Worm (Caenorhabditis elegans) whole organism, L1 larva: ENCODE measurements around the gene snf-9.

Source experiments
- C04F5.9 ChIP-seq: sonication (generic microtip); optimal IDR thresholded peaks from 2 replicates; lab custom pipeline; 2016; ENCODE audit warnings: missing genetic modification characterization, missing compliant biosample characterization
- F16B12.6 ChIP-seq: fragments of 150-350 bp; optimal IDR thresholded peaks from 2 replicates; lab custom pipeline; 2014; ENCODE audit warnings: missing biosample characterization, missing genetic modification characterization
- aha-1 ChIP-seq: fragments of 150-350 bp; optimal IDR thresholded peaks from 2 replicates; lab custom pipeline; 2014; ENCODE audit warnings: missing biosample characterization, missing genetic modification characterization
- alr-1 ChIP-seq: fragments of 200-800 bp; sonication (Bioruptor generic); optimal IDR thresholded peaks from 2 replicates; lab custom pipeline; 2018; ENCODE audit warnings: borderline replicate concordance, mild to moderate bottlenecking, missing genetic modification characterization, missing compliant biosample characterization
- ama-1 ChIP-seq: fragments of 150-350 bp; optimal IDR thresholded peaks from 2 replicates; lab custom pipeline; 2014
- blmp-1 ChIP-seq: fragments of 150-350 bp; optimal IDR thresholded peaks from 2 replicates; lab custom pipeline; 2014; ENCODE audit warnings: missing biosample characterization, missing genetic modification characterization
- ceh-8 ChIP-seq: fragments of 200-800 bp; sonication (Bioruptor generic); optimal IDR thresholded peaks from 2 replicates; lab custom pipeline; 2018; ENCODE audit warnings: mild to moderate bottlenecking, missing genetic modification characterization, moderate library complexity, missing compliant biosample characterization
- ces-1 ChIP-seq: fragments of 150-350 bp; optimal IDR thresholded peaks from 2 replicates; lab custom pipeline; 2014; ENCODE audit warnings: missing biosample characterization, missing genetic modification reagents, missing genetic modification characterization
- fkh-10 ChIP-seq: sonication (generic microtip); optimal IDR thresholded peaks from 2 replicates; lab custom pipeline; 2017; ENCODE audit warnings: missing biosample characterization, missing genetic modification reagents, missing genetic modification characterization
- fos-1 ChIP-seq: fragments of 150-350 bp; optimal IDR thresholded peaks from 2 replicates; lab custom pipeline; 2014; ENCODE audit warnings: missing biosample characterization, missing genetic modification characterization
- grh-1 ChIP-seq: fragments of 200-800 bp; sonication (Bioruptor generic); IDR thresholded peaks from 2 replicates; pipeline ENCODE4 v1.3.6; 2022; ENCODE audit warnings: missing genetic modification reagents, missing genetic modification characterization, missing compliant biosample characterization
- hlh-17 ChIP-seq: fragments of 200-800 bp; sonication (Bioruptor generic); optimal IDR thresholded peaks from 2 replicates; lab custom pipeline; 2018; ENCODE audit warnings: missing genetic modification characterization, mild to moderate bottlenecking, missing compliant biosample characterization, moderate library complexity, borderline replicate concordance
- hlh-4 ChIP-seq: sonication (generic microtip); optimal IDR thresholded peaks from 2 replicates; lab custom pipeline; 2016; ENCODE audit warnings: mild to moderate bottlenecking, missing genetic modification characterization, missing compliant biosample characterization
- irx-1 ChIP-seq: sonication (generic microtip); optimal IDR thresholded peaks from 2 replicates; lab custom pipeline; 2016; ENCODE audit warnings: missing genetic modification characterization, missing compliant biosample characterization
- jun-1 ChIP-seq: fragments of 150-350 bp; optimal IDR thresholded peaks from 2 replicates; lab custom pipeline; 2014; ENCODE audit warnings: missing biosample characterization, missing genetic modification reagents, missing genetic modification characterization
- lin-14 ChIP-seq: fragments of 200-800 bp; sonication (Bioruptor generic); optimal IDR thresholded peaks from 2 replicates; lab custom pipeline; 2018; ENCODE audit warnings: mild to moderate bottlenecking, missing genetic modification characterization, moderate library complexity, missing compliant biosample characterization
- lin-35 ChIP-seq, 2 experiments: fragments of 150-350 bp; optimal IDR thresholded peaks; 2 replicates each; lab custom pipeline; 2014; ENCODE audit warnings: missing biosample characterization in 2 of 2, missing genetic modification characterization in 2 of 2, missing genetic modification reagents in 2 of 2
- lin-39 ChIP-seq: fragments of 150-350 bp; optimal IDR thresholded peaks from 2 replicates; lab custom pipeline; 2014; ENCODE audit warnings: missing biosample characterization, missing genetic modification reagents, missing genetic modification characterization
- lir-3 ChIP-seq: sonication (generic microtip); optimal IDR thresholded peaks from 2 replicates; lab custom pipeline; 2016; ENCODE audit warnings: mild to moderate bottlenecking, missing genetic modification characterization, moderate library complexity, missing compliant biosample characterization; ENCODE audit not compliant: poor library complexity
- lsy-2 ChIP-seq, 2 experiments: fragments of 150-350 bp; optimal IDR thresholded peaks; 2 replicates each; lab custom pipeline; 2014; ENCODE audit warnings: missing biosample characterization in 2 of 2, missing genetic modification characterization in 2 of 2
- mab-9 ChIP-seq: fragments of 200-800 bp; sonication (Bioruptor generic); IDR thresholded peaks from 2 replicates; pipeline ENCODE4 v1.3.6; 2022; ENCODE audit warnings: missing genetic modification reagents, missing genetic modification characterization, missing compliant biosample characterization
- mdl-1 ChIP-seq, 2 experiments: fragments of 150-350 bp; optimal IDR thresholded peaks; 2 replicates each; lab custom pipeline; 2014 to 2017; ENCODE audit warnings: missing biosample characterization in 2 of 2, missing genetic modification characterization in 2 of 2, inconsistent platforms in 1 of 2
- nhr-12 ChIP-seq: sonication (generic microtip); optimal IDR thresholded peaks from 2 replicates; lab custom pipeline; 2017; ENCODE audit warnings: missing biosample characterization, missing genetic modification characterization
- nhr-19 ChIP-seq: fragments of 200-800 bp; sonication (Bioruptor generic); conservative IDR thresholded peaks from 2 replicates; pipeline ENCODE4 v1.3.6; 2022; ENCODE audit warnings: missing genetic modification characterization, missing compliant biosample characterization
- nhr-20 ChIP-seq: sonication (generic microtip); optimal IDR thresholded peaks from 2 replicates; lab custom pipeline; 2016; ENCODE audit warnings: mild to moderate bottlenecking, missing genetic modification characterization, missing compliant biosample characterization
- nhr-47 ChIP-seq: sonication (generic microtip); optimal IDR thresholded peaks from 2 replicates; lab custom pipeline; 2016; ENCODE audit warnings: mild to moderate bottlenecking, missing genetic modification characterization, moderate library complexity, missing compliant biosample characterization
- nhr-71 ChIP-seq: sonication (generic microtip); optimal IDR thresholded peaks from 2 replicates; lab custom pipeline; 2016; ENCODE audit warnings: mild to moderate bottlenecking, missing genetic modification characterization, moderate library complexity, missing compliant biosample characterization
- nhr-76 ChIP-seq: sonication (generic microtip); optimal IDR thresholded peaks from 2 replicates; lab custom pipeline; 2017; ENCODE audit warnings: missing biosample characterization, missing genetic modification characterization
- nhr-77 ChIP-seq: fragments of 150-350 bp; optimal IDR thresholded peaks from 2 replicates; lab custom pipeline; 2014; ENCODE audit warnings: missing biosample characterization, missing genetic modification characterization
- pag-3 ChIP-seq: sonication (generic microtip); optimal IDR thresholded peaks from 2 replicates; lab custom pipeline; 2017; ENCODE audit warnings: missing genetic modification characterization, mild to moderate bottlenecking, missing compliant biosample characterization, antibody characterized with exemption, borderline replicate concordance; ENCODE audit not compliant: insufficient read depth
- pax-3 ChIP-seq: fragments of 200-800 bp; sonication (Bioruptor generic); optimal IDR thresholded peaks from 2 replicates; lab custom pipeline; 2018; ENCODE audit warnings: mild to moderate bottlenecking, missing genetic modification characterization, moderate library complexity, missing compliant biosample characterization
- pqm-1 ChIP-seq: sonication (generic microtip); optimal IDR thresholded peaks from 3 replicates; lab custom pipeline; 2017; ENCODE audit warnings: missing biosample characterization, missing genetic modification characterization
- skn-1 ChIP-seq: fragments of 150-350 bp; optimal IDR thresholded peaks from 2 replicates; lab custom pipeline; 2014; ENCODE audit warnings: missing biosample characterization, missing genetic modification characterization
- snpc-4 ChIP-seq: fragments of 150-350 bp; optimal IDR thresholded peaks from 2 replicates; lab custom pipeline; 2014; ENCODE audit warnings: missing biosample characterization, missing genetic modification characterization
- sox-4 ChIP-seq: sonication (generic microtip); optimal IDR thresholded peaks from 2 replicates; lab custom pipeline; 2016; ENCODE audit warnings: missing genetic modification characterization, missing compliant biosample characterization
- sptf-1 ChIP-seq: fragments of 150-350 bp; optimal IDR thresholded peaks from 2 replicates; lab custom pipeline; 2014; ENCODE audit warnings: missing biosample characterization, missing genetic modification characterization
- sup-37 ChIP-seq: fragments of 200-800 bp; sonication (Bioruptor generic); optimal IDR thresholded peaks from 2 replicates; lab custom pipeline; 2018; ENCODE audit warnings: mild to moderate bottlenecking, missing genetic modification characterization, missing compliant biosample characterization
- tbx-2 ChIP-seq: sonication (generic microtip); optimal IDR thresholded peaks from 2 replicates; lab custom pipeline; 2016; ENCODE audit warnings: missing genetic modification characterization, missing compliant biosample characterization
- unc-62 ChIP-seq: fragments of 150-350 bp; optimal IDR thresholded peaks from 2 replicates; lab custom pipeline; 2014; ENCODE audit warnings: missing biosample characterization, missing genetic modification reagents, missing genetic modification characterization
- unc-98 ChIP-seq: fragments of 200-800 bp; sonication (Bioruptor generic); IDR thresholded peaks from 2 replicates; pipeline ENCODE4 v1.3.6; 2022; ENCODE audit warnings: missing genetic modification characterization, missing compliant biosample characterization
- vab-15 ChIP-seq: sonication (generic microtip); optimal IDR thresholded peaks from 2 replicates; lab custom pipeline; 2017; ENCODE audit warnings: missing genotype, mild to moderate bottlenecking, missing genetic modification characterization, missing compliant biosample characterization
- zip-4 ChIP-seq: fragments of 200-800 bp; sonication (Bioruptor generic); optimal IDR thresholded peaks from 2 replicates; lab custom pipeline; 2018; ENCODE audit warnings: mild to moderate bottlenecking, missing genetic modification characterization, moderate library complexity, missing compliant biosample characterization
- ztf-11 ChIP-seq, 2 experiments: sonication (generic microtip); optimal IDR thresholded peaks; 2 replicates each; lab custom pipeline; 2016 to 2017; ENCODE audit warnings: missing genetic modification characterization in 2 of 2, missing biosample characterization in 1 of 2, missing compliant biosample characterization in 1 of 2
- ztf-4 ChIP-seq: fragments of 150-350 bp; optimal IDR thresholded peaks from 2 replicates; lab custom pipeline; 2014; ENCODE audit warnings: missing biosample characterization, missing genetic modification characterization

snf-9 gene

DNA sequence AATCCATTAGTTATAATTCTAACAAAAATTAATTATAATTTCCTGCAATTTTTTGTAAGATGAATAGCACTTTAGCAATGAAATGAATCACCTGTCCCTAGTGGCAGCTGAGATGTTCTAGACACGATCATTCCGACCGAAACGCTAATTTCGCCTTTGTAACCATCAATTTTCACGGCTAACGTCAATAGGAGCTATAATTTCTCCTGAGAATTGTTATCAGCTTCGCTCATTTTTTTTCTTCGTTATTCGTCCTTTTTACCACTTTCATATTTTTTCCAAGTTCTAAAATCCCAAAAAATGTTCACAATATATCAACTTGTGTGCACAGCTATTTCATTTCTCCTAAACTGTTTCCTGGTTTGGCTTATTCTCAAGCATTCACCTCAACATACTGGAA, 46.7 kb upstream of the snf-9 start, which contains the start of gene str-187:
TSS of gene str-187 (plus strand) at position 301 of the 400 bp plus-strand sequence.
- TF ChIP-seq nhr-71 (tag; lab: Kevin White, UChicago) (no peak), aha-1 (tag; lab: Kevin White, UChicago) (no peak), nhr-76 (tag; lab: Kevin White, UChicago) (no peak)

DNA sequence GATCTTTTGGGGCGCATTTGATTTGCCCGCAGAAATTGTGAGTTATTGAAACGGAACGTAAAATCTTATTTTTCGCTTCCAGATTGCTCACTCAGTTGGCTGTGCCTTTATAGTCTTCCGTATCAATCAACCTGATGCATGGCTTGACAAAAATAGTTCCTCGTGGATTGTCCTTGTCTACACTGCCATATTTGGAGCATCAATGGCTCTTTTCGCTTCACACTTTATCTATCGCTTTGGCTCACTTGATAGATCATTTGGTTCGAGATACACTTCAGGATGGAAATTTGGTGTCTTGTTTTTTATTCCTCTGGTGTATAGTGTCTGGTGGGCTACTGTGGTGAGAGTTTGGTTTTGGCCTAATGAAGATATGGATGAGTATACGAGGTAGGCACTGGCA, 46.2 kb upstream of the snf-9 start:
- no peak for TF ChIP-seq lin-39 (tag; lab: Kevin White, UChicago)
- TF ChIP-seq ceh-8 (GFP tag; lab: Kevin White, UChicago), result no peak
- no peak for TF ChIP-seq lsy-2 (tag; optimal IDR thresholded peaks at IDR 0.05; lab: Kevin White, UChicago)
- TF ChIP-seq tbx-2 (tag; lab: Kevin White, UChicago), result no peak
- no peak for TF ChIP-seq grh-1 (GFP tag; lab: Robert Waterston, UW)
- no peak for TF ChIP-seq alr-1
- TF ChIP-seq unc-62, result no peak
- no peak for TF ChIP-seq lir-3 (tag; lab: Kevin White, UChicago)
- TF ChIP-seq ztf-11 (tag; optimal IDR thresholded peaks at IDR 0.05; lab: Kevin White, UChicago), result no peak
- no peak for TF ChIP-seq nhr-20 (tag; lab: Kevin White, UChicago)
- TF ChIP-seq nhr-47 (tag; lab: Kevin White, UChicago), result no peak
- TF ChIP-seq lin-35 (GFP tag; optimal IDR thresholded peaks at IDR 0.05; lab: Kevin White, UChicago), result no peak

DNA sequence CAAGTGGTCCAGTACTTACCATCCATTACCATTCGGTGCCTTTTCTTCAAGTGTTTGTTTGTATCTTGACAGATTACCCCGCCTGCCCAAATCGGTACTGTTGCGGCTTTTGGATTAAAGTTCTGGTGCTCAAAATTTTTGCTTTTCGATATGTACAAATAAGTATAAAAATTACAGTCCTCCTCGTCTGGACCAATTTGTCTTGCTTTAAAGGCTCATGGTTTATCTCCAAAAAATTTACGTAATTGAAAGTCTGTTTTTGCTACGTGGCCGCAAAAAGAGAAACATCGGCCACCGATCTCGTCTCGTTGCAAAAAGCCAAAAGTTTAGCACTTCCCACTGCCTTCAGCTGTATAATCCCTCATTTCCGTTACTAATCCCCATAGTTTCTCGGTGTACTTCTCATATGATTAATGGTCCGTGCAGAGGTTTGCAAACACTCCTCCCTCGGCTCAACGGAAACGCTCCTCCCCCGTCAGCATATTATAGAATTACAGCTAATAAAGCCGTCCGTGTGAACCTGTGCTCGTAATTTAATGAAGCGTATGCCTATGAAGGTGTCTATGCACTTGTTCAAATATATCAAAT, 44.5 kb upstream of the snf-9 start:
- TF ChIP-seq ama-1 (lab: Kevin White, UChicago) (no peak), fos-1 (tag; lab: Kevin White, UChicago) (no peak), nhr-20 (tag; lab: Kevin White, UChicago) (no peak)

DNA sequence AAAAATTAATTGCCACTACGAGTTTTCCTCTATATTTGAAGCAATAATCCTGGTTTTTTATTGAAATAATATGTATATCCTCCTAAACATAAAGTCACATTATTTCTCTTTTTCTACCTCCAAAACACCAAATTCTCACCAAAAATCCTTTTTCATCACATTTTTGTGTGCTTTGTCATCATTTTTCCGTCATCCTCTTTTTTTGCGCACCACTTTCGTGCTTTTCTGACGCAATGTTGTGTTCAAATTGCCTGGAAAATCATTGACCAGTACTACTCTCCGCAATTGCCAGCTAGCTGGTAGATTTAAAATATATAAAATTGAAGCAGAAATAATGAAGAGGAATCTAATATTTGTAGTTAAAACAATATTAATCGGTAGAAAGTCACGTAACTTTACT, 43.9 kb upstream of the snf-9 start:
- TF ChIP-seq skn-1 (tag; lab: Kevin White, UChicago) (peak; percentile 91), sox-4 (tag; lab: Kevin White, UChicago) (no peak)

DNA sequence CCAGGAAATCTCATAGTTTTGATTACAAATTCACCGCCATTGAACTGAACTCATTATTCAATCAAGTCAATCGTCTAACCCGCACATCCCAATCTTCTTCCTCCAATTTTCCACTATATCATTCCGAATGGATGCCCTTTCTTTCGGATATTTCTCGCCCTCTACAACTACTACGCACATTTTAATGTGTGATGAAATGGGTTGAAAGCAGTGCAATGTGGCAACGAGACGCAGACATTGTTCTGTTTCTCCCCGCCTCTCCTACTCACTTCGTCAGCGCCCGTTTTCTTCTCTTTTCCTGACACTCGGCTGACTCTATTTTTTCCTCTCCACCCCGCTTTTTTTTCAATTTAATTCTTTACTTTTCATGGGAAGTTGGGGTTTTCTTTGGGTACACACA, 43.3 kb upstream of the snf-9 start:
- TF ChIP-seq snpc-4 (tag; lab: Kevin White, UChicago) (no peak), F16B12.6 (peak; percentile 21), nhr-77 (tag; lab: Kevin White, UChicago) (no peak), vab-15 (tag; lab: Kevin White, UChicago) (no peak), lin-14 (peak; percentile 81), nhr-19 (GFP tag; lab: Robert Waterston, UW) (no peak), ces-1 (GFP tag; lab: Kevin White, UChicago) (no peak), C04F5.9 (no peak), ama-1 (lab: Kevin White, UChicago) (no peak), irx-1 (tag; lab: Kevin White, UChicago) (no peak), mab-9 (GFP tag; lab: Robert Waterston, UW) (no peak), aha-1 (tag; lab: Kevin White, UChicago) (no peak), mdl-1 (tag; optimal IDR thresholded peaks at IDR 0.05; lab: Kevin White, UChicago) (no peak), zip-4 (GFP tag; lab: Kevin White, UChicago) (no peak), pqm-1 (tag; lab: Kevin White, UChicago) (no peak), unc-98 (GFP tag; lab: Robert Waterston, UW) (no peak), nhr-12 (tag; lab: Kevin White, UChicago) (no peak), tbx-2 (tag; lab: Kevin White, UChicago) (peak; percentile 10), pax-3 (tag; lab: Kevin White, UChicago) (no peak), hlh-4 (tag; lab: Kevin White, UChicago) (no peak), hlh-17 (GFP tag; lab: Kevin White, UChicago) (no peak), sptf-1 (tag; lab: Kevin White, UChicago) (no peak), fkh-10 (GFP tag; lab: Kevin White, UChicago) (no peak), sup-37 (GFP tag; lab: Kevin White, UChicago) (no peak), ztf-4 (no peak), grh-1 (GFP tag; lab: Robert Waterston, UW) (no peak), jun-1 (tag; lab: Kevin White, UChicago) (no peak), lin-35 (GFP tag; optimal IDR thresholded peaks at IDR 0.05; lab: Kevin White, UChicago) (peak; percentile 32 to 39), lin-39 (tag; lab: Kevin White, UChicago) (no peak), blmp-1 (tag; lab: Kevin White, UChicago) (peak; percentile 56), pag-3 (no peak)
